Fruit fly (Drosophila melanogaster) S2 (cell line): ENCODE data around the gene CG18231.

Source experiments
- CG8478 ChIP-seq: fragments of >200 bp; optimal IDR thresholded peaks from 2 replicates; lab custom pipeline; 2018
- CTCF ChIP-seq, 2 experiments: fragments of >200 bp; optimal IDR thresholded peaks; 2 replicates each; lab custom pipeline; 2018

DNA sequence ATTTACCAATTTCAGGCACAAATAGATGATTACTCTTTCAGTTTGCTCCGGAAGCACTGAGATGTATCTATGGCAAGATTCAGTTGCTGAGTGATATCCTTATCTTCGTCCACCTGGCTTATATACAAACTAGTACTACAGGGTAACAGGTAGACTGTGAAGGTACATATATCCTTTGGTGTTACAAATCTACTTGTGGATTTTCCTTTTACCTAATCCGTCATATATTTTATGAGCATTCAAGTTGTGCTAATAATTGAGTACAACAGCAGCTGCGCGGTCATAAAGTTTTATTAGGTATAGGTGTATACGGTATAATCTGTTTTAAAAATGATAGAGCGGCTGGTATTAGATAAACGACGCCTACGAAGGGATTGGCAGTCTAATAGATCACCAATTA, 13.6 kb upstream of the CG18231 start, which contains the start of gene term:
- no peak for TF ChIP-seq CG8478 (lab: Kevin White, UChicago)
- no peak for TF ChIP-seq CTCF (optimal IDR thresholded peaks at IDR 0.05; lab: Kevin White, UChicago)
